Worm (Caenorhabditis elegans) whole organism, L2 larva: ENCODE results near the gene C34F11.8.

Source experiments
- ama-1 ChIP-seq: fragments of 150-350 bp; optimal IDR thresholded peaks from 2 replicates; lab custom pipeline; 2018; ENCODE audit warnings: inconsistent platforms
- egl-27 ChIP-seq: sonication (generic microtip); optimal IDR thresholded peaks from 3 replicates; lab custom pipeline; 2017; ENCODE audit warnings: missing biosample characterization, missing genetic modification reagents, missing genetic modification characterization
- elt-1 ChIP-seq: fragments of 150-350 bp; optimal IDR thresholded peaks from 2 replicates; lab custom pipeline; 2014; ENCODE audit warnings: missing biosample characterization, missing genetic modification characterization
- mdl-1 ChIP-seq, 2 experiments: fragments of 150-350 bp in 1 of 2; sonication (generic microtip) in 1 of 2; optimal IDR thresholded peaks; 2 replicates each; lab custom pipeline; 2017; ENCODE audit warnings: missing biosample characterization in 2 of 2, missing genetic modification characterization in 2 of 2

DNA sequence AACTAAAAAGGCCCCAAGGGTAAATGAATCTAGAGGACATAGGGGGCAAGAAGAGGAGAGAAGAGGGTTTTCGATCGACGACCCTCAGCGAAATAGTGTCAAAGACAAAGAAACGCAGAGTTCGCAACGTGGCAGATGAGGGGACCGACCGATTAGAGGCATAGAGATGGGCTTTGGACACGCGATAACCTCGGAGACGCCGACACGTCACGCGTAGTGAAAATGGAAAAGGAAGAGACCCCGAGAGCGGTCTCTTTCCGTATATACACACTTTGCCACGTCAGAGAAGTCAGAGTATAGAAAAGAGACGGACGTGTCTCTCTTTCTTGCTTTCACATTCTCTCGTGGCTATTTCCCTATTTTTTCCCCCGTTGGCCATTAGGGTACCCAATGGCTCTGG lies 29.3 kb downstream of the C34F11.8 start:
- TF ChIP-seq egl-27 (tag; lab: Kevin White, UChicago) (peak; percentile 54), mdl-1 (tag; optimal IDR thresholded peaks at IDR 0.05; lab: Kevin White, UChicago) (peak; percentile 75 to 85), ama-1 (no peak), elt-1 (tag; lab: Kevin White, UChicago) (no peak)
